Fruit fly (Drosophila melanogaster) whole organism, adult: Measurements from ENCODE around the gene pasi2.

Source experiments
- CG11617 ChIP-seq: fragments of 200-800 bp; sonication (Bioruptor generic); optimal IDR thresholded peaks from 2 replicates; lab custom pipeline; 2017; ENCODE audit warnings: mild to moderate bottlenecking, missing biosample characterization, missing genetic modification reagents, missing genetic modification characterization
- CG14711 ChIP-seq: fragments of 200-800 bp; sonication (Bioruptor generic); optimal IDR thresholded peaks from 2 replicates; lab custom pipeline; 2018; ENCODE audit warnings: missing biosample characterization, mild to moderate bottlenecking, missing genetic modification characterization, moderate library complexity
- CG1620 ChIP-seq: fragments of 200-800 bp; sonication (Bioruptor generic); optimal IDR thresholded peaks from 2 replicates; lab custom pipeline; 2016; ENCODE audit warnings: missing biosample characterization, missing genetic modification characterization
- CG7045 ChIP-seq: fragments of 200-800 bp; sonication (Bioruptor generic); optimal IDR thresholded peaks from 2 replicates; lab custom pipeline; 2017; ENCODE audit warnings: missing biosample characterization, mild to moderate bottlenecking, missing genetic modification characterization
- Clk ChIP-seq: fragments of 200-800 bp; sonication (Bioruptor generic); optimal IDR thresholded peaks from 2 replicates; lab custom pipeline; 2017; ENCODE audit warnings: missing biosample characterization, missing genetic modification characterization
- bab1 ChIP-seq: fragments of 200-800 bp; sonication (Bioruptor generic); optimal IDR thresholded peaks from 3 replicates; lab custom pipeline; 2019; ENCODE audit warnings: missing biosample characterization, mild to moderate bottlenecking, missing genetic modification characterization, moderate library complexity
- cic ChIP-seq: fragments of 200-800 bp; sonication (Bioruptor generic); optimal IDR thresholded peaks from 2 replicates; lab custom pipeline; 2017; ENCODE audit warnings: missing biosample characterization, mild to moderate bottlenecking, missing genetic modification characterization, moderate library complexity
- cnc ChIP-seq, 2 experiments: fragments of >200 bp; optimal IDR thresholded peaks; 2 replicates each; lab custom pipeline; 2017
- pad ChIP-seq: fragments of 200-800 bp; sonication (Bioruptor generic); optimal IDR thresholded peaks from 3 replicates; lab custom pipeline; 2017; ENCODE audit warnings: missing biosample characterization, missing genetic modification characterization, mild to moderate bottlenecking, moderate library complexity, missing genetic modification reagents
- tj ChIP-seq: fragments of 200-800 bp; sonication (Bioruptor generic); optimal IDR thresholded peaks from 3 replicates; lab custom pipeline; 2017; ENCODE audit warnings: missing biosample characterization, mild to moderate bottlenecking, missing genetic modification characterization, moderate library complexity
- toe ChIP-seq: fragments of 200-800 bp; sonication (Bioruptor generic); optimal IDR thresholded peaks from 2 replicates; lab custom pipeline; 2016; ENCODE audit warnings: missing biosample characterization, missing genetic modification characterization

DNA sequence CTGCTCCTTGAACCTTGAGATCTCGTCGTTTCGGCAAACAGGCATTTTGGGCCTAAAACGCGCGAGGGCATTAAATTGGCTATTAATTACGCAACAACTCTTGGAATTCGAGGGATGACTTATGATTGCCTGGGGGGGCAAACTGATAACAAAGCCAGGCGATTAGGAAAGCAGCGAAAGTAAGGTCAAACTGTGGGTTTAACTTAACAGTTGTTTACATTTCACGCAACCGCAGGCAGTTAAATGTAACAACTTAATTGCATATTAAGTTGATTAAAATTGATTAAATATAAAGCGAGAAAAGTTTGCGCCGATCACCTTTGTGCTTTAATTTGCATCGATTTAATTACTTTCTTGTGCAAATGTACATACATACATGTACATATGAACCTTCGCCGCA lies 47.3 kb upstream of the pasi2 start:
- TF ChIP-seq CG14711 (tag; lab: Kevin White, UChicago) (no peak), cic (GFP tag; lab: Kevin White, UChicago) (no peak), tj (GFP tag; lab: Kevin White, UChicago) (no peak), CG7045 (no peak), CG1620 (GFP tag; lab: Kevin White, UChicago) (no peak), Clk (GFP tag; lab: Kevin White, UChicago) (no peak), pad (GFP tag; lab: Kevin White, UChicago) (no peak), cnc (optimal IDR thresholded peaks at IDR 0.05; lab: Kevin White, UChicago) (no peak), CG11617 (no peak), bab1 (no peak), toe (GFP tag; lab: Kevin White, UChicago) (no peak)
